Fruit fly (Drosophila melanogaster): ENCODE results near the gene CG2901.

dm6 chrX:3815663-3816062, 12.3 kb upstream of the CG2901 start:
- TF ChIP-seq rgr (GFP tag; optimal IDR thresholded peaks at IDR 0.05) (no peak), h (GFP tag; optimal IDR thresholded peaks at IDR 0.05) (no peak), Hr83 (GFP tag; optimal IDR thresholded peaks at IDR 0.05; ENCODE audit: poor library complexity, severe bottlenecking) (no peak), dmrt93B (GFP tag; optimal IDR thresholded peaks at IDR 0.05) (no peak), N (GFP tag; optimal IDR thresholded peaks at IDR 0.05) (no peak), pan (optimal IDR thresholded peaks at IDR 0.05) (no peak), Sp1 (GFP tag; optimal IDR thresholded peaks at IDR 0.05) (no peak), CG32264 (GFP tag; optimal IDR thresholded peaks at IDR 0.05) (no peak), Dfd (GFP tag; optimal IDR thresholded peaks at IDR 0.05) (no peak), tai (GFP tag; optimal IDR thresholded peaks at IDR 0.05) (no peak), Dif (GFP tag; optimal IDR thresholded peaks at IDR 0.05; ENCODE audit: partially characterized antibody) (no peak), Hr78 (GFP tag; optimal IDR thresholded peaks at IDR 0.05) (no peak), sage (GFP tag; optimal IDR thresholded peaks at IDR 0.05) (no peak), lola (GFP tag; optimal IDR thresholded peaks at IDR 0.05) (no peak)

All from whole organism, wandering third instar larva.